Fruit fly (Drosophila melanogaster): ENCODE measurements around the gene CG6661.

Gene CG6661

DNA sequence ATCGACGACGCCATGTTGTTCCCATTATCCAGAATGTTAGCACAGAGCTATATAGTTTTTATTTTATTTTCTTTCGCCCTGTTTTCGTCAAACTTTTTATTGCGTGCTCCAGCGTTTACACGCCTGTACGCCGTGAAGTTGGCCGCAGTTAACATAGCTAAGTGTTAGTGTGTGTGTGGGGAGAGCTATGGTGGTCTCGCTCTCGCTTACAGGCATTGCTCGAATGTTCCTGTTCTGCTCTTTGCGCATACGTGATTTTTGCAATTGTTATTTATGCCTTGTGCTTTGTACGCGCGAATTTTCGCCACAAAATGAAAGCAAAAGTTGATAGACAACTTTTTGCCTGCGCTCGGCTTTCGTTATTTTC is 30.6 kb upstream of the CG6661 start (continued):
- TF ChIP-seq nau (GFP tag; optimal IDR thresholded peaks at IDR 0.05): no peak
- peak; percentile 40 for TF ChIP-seq Ets65A (GFP tag)
- no peak for TF ChIP-seq Abd-B (GFP tag; optimal IDR thresholded peaks at IDR 0.05)
- no peak for TF ChIP-seq zen2 (GFP tag; IDR thresholded peaks at IDR 0.05; ENCODE audit: partially characterized antibody)
- no peak for TF ChIP-seq CG8944 (GFP tag; optimal IDR thresholded peaks at IDR 0.05)
- no peak for TF ChIP-seq Elba2 (GFP tag; optimal IDR thresholded peaks at IDR 0.05)
- peak; percentile 36 for TF ChIP-seq NfI (GFP tag; optimal IDR thresholded peaks at IDR 0.05)
- TF ChIP-seq Dek (tag; optimal IDR thresholded peaks at IDR 0.05): no peak
- TF ChIP-seq Eip74EF (GFP tag; optimal IDR thresholded peaks at IDR 0.05): no peak
- TF ChIP-seq Lim3 (GFP tag; IDR thresholded peaks at IDR 0.05): no peak
- TF ChIP-seq Dp (GFP tag; optimal IDR thresholded peaks at IDR 0.05): no peak
- TF ChIP-seq CG8478 (optimal IDR thresholded peaks at IDR 0.05): peak; percentile 74
- TF ChIP-seq twi (tag; optimal IDR thresholded peaks at IDR 0.05): no peak
- no peak for TF ChIP-seq shn (GFP tag; optimal IDR thresholded peaks at IDR 0.05)
- no peak for TF ChIP-seq tx (GFP tag; optimal IDR thresholded peaks at IDR 0.05)
- no peak for TF ChIP-seq Hr3 (GFP tag; optimal IDR thresholded peaks at IDR 0.05)
- no peak for TF ChIP-seq Oli (tag; optimal IDR thresholded peaks at IDR 0.05)
- no peak for TF ChIP-seq CG18619 (GFP tag; optimal IDR thresholded peaks at IDR 0.05)
- no peak for TF ChIP-seq Poxn (GFP tag; IDR thresholded peaks at IDR 0.05)
- no peak for TF ChIP-seq CG3163 (GFP tag; optimal IDR thresholded peaks at IDR 0.05)
- no peak for TF ChIP-seq CG4424 (GFP tag; optimal IDR thresholded peaks at IDR 0.05)
- no peak for TF ChIP-seq HLH3B (GFP tag; IDR thresholded peaks at IDR 0.05)
- TF ChIP-seq ab (GFP tag; optimal IDR thresholded peaks at IDR 0.05): no peak
- TF ChIP-seq bbx (GFP tag; IDR thresholded peaks at IDR 0.05; ENCODE audit: partially characterized antibody): peak; percentile 25; the same call in 1 of the 2 replicates
- no peak for TF ChIP-seq CG16779 (GFP tag; IDR thresholded peaks at IDR 0.05)
- TF ChIP-seq CG9215 (GFP tag; IDR thresholded peaks at IDR 0.05): no peak; the same call in 1 of the 2 replicates
- no peak for TF ChIP-seq CG4730 (GFP tag; IDR thresholded peaks at IDR 0.05)
- TF ChIP-seq CG12104 (GFP tag; optimal IDR thresholded peaks at IDR 0.05): no peak
- peak; percentile 30 for TF ChIP-seq Blimp-1 (GFP tag; optimal IDR thresholded peaks at IDR 0.05)
- TF ChIP-seq CG18476 (GFP tag; optimal IDR thresholded peaks at IDR 0.05): no peak
- peak; percentile 98 for TF ChIP-seq rib (GFP tag; IDR thresholded peaks at IDR 0.05)
- TF ChIP-seq CG12155 (GFP tag; optimal IDR thresholded peaks at IDR 0.05): no peak
- no peak for TF ChIP-seq her (GFP tag; optimal IDR thresholded peaks at IDR 0.05)
- no peak for TF ChIP-seq Atf3 (GFP tag; optimal IDR thresholded peaks at IDR 0.05)
- TF ChIP-seq gro (GFP tag; optimal IDR thresholded peaks at IDR 0.05): no peak
- peak; percentile 45; the same call in 1 of the 2 replicates for TF ChIP-seq gt (GFP tag; IDR thresholded peaks at IDR 0.05)
- no peak for TF ChIP-seq CG18764 (GFP tag; optimal IDR thresholded peaks at IDR 0.05)
- no peak for TF ChIP-seq Dip3 (GFP tag; optimal IDR thresholded peaks at IDR 0.05)
- TF ChIP-seq CoRest (tag; optimal IDR thresholded peaks at IDR 0.05): no peak
- peak; percentile 1 for TF ChIP-seq dmrt99B (tag; optimal IDR thresholded peaks at IDR 0.05)
- no peak for TF ChIP-seq chn (GFP tag; optimal IDR thresholded peaks at IDR 0.05)
- TF ChIP-seq CG6854 (GFP tag; optimal IDR thresholded peaks at IDR 0.05): peak; percentile 44
- peak; percentile 76 for TF ChIP-seq CG7987 (GFP tag; optimal IDR thresholded peaks at IDR 0.05)
- peak; percentile 24 for TF ChIP-seq CG17186 (GFP tag; optimal IDR thresholded peaks at IDR 0.05)
- TF ChIP-seq CG12299 (tag; optimal IDR thresholded peaks at IDR 0.05): no peak
- no peak for TF ChIP-seq Lhr (GFP tag; optimal IDR thresholded peaks at IDR 0.05)
- no peak for TF ChIP-seq aop (GFP tag; IDR thresholded peaks at IDR 0.05)
- peak; percentile 60 for TF ChIP-seq CG34376 (GFP tag; optimal IDR thresholded peaks at IDR 0.05)
- no peak for TF ChIP-seq zf30C (GFP tag; optimal IDR thresholded peaks at IDR 0.05)
- TF ChIP-seq CG2678 (tag; optimal IDR thresholded peaks at IDR 0.05): no peak
- peak; percentile 19 for TF ChIP-seq CG15514 (GFP tag; optimal IDR thresholded peaks at IDR 0.05)
- no peak for TF ChIP-seq CG14014 (GFP tag; IDR thresholded peaks at IDR 0.05)
